Fruit fly (Drosophila melanogaster) whole organism, wandering third instar larva: ENCODE data around the gene CG14960.

Experiments used
- Abd-B ChIP-seq: fragments of >200 bp; optimal IDR thresholded peaks from 2 replicates; lab custom pipeline; 2017; ENCODE audit warnings: missing biosample characterization, missing genetic modification characterization
- CG32264 ChIP-seq: fragments of 200-800 bp; sonication (Bioruptor generic); optimal IDR thresholded peaks from 2 replicates; lab custom pipeline; 2016; ENCODE audit warnings: missing biosample characterization, missing genetic modification characterization
- CG9705 ChIP-seq: fragments of 200-800 bp; sonication (Bioruptor generic); optimal IDR thresholded peaks from 2 replicates; lab custom pipeline; 2018; ENCODE audit warnings: missing biosample characterization, mild to moderate bottlenecking, missing genetic modification characterization
- CrebA ChIP-seq: fragments of 200-800 bp; sonication (Bioruptor generic); optimal IDR thresholded peaks from 2 replicates; lab custom pipeline; 2016; ENCODE audit warnings: missing biosample characterization, mild to moderate bottlenecking, missing genetic modification characterization, borderline replicate concordance
- Dfd ChIP-seq: fragments of >200 bp; optimal IDR thresholded peaks from 2 replicates; lab custom pipeline; 2017; ENCODE audit warnings: missing biosample characterization, missing genetic modification characterization
- Dif ChIP-seq: fragments of 200-275, 200-300 bp; sonication (Bioruptor generic); optimal IDR thresholded peaks from 2 replicates; lab custom pipeline; 2018; ENCODE audit warnings: missing biosample characterization, missing genetic modification characterization; ENCODE audit not compliant: partially characterized antibody
- GATAd ChIP-seq: sonication (Bioruptor generic); optimal IDR thresholded peaks from 2 replicates; lab custom pipeline; 2016; ENCODE audit warnings: missing biosample characterization, missing genetic modification characterization
- HLH106 ChIP-seq: fragments of 200-800 bp; optimal IDR thresholded peaks from 3 replicates; lab custom pipeline; 2019; ENCODE audit warnings: missing biosample characterization, mild to moderate bottlenecking, missing genetic modification characterization, moderate library complexity
- Hnf4 ChIP-seq: fragments of 200-800 bp; sonication (Bioruptor generic); optimal IDR thresholded peaks from 2 replicates; lab custom pipeline; 2016; ENCODE audit warnings: missing biosample characterization, mild to moderate bottlenecking, missing genetic modification characterization
- Hr78 ChIP-seq: fragments of >200 bp; optimal IDR thresholded peaks from 2 replicates; lab custom pipeline; 2017; ENCODE audit warnings: missing biosample characterization, missing genetic modification characterization
- Hr83 ChIP-seq: fragments of 200-300 bp; sonication (Bioruptor generic); optimal IDR thresholded peaks from 2 replicates; lab custom pipeline; 2016; ENCODE audit warnings: missing biosample characterization, mild to moderate bottlenecking, missing genetic modification characterization, moderate library complexity; ENCODE audit not compliant: poor library complexity, severe bottlenecking
- Jra ChIP-seq: sonication (Bioruptor generic); optimal IDR thresholded peaks from 2 replicates; lab custom pipeline; 2016; ENCODE audit warnings: missing biosample characterization, missing genetic modification characterization
- Mio ChIP-seq: sonication (Bioruptor generic); optimal IDR thresholded peaks from 2 replicates; lab custom pipeline; 2016; ENCODE audit warnings: missing biosample characterization, missing genetic modification characterization
- Myc ChIP-seq: fragments of >200 bp; optimal IDR thresholded peaks from 2 replicates; lab custom pipeline; 2017
- N ChIP-seq: fragments of >200 bp; optimal IDR thresholded peaks from 2 replicates; lab custom pipeline; 2018; ENCODE audit warnings: missing biosample characterization, missing external identifiers, missing genetic modification characterization
- OdsH ChIP-seq: fragments of 200-800 bp; sonication (Bioruptor generic); optimal IDR thresholded peaks from 2 replicates; lab custom pipeline; 2016; ENCODE audit warnings: missing biosample characterization, mild to moderate bottlenecking, missing genetic modification characterization
- Rel ChIP-seq, 2 experiments: fragments of 200-800 bp; sonication (Bioruptor generic) in 1 of 2; optimal IDR thresholded peaks; 2 replicates in 1 of 2; 3 replicates in 1 of 2; lab custom pipeline; 2016 to 2019; ENCODE audit warnings: mild to moderate bottlenecking in 2 of 2, missing biosample characterization in 2 of 2, missing genetic modification characterization in 2 of 2, moderate library complexity in 1 of 2
- Vsx2 ChIP-seq: fragments of 200-300, 225-300 bp; sonication (Bioruptor generic); optimal IDR thresholded peaks from 2 replicates; lab custom pipeline; 2018; ENCODE audit warnings: missing biosample characterization, missing genetic modification characterization; ENCODE audit not compliant: partially characterized antibody
- br ChIP-seq: fragments of 200-800 bp; sonication (Bioruptor generic); optimal IDR thresholded peaks from 2 replicates; lab custom pipeline; 2016; ENCODE audit warnings: missing biosample characterization, missing genetic modification characterization
- brk ChIP-seq: fragments of 200-800 bp; sonication (Bioruptor generic); optimal IDR thresholded peaks from 2 replicates; lab custom pipeline; 2016; ENCODE audit warnings: missing biosample characterization, mild to moderate bottlenecking, missing genetic modification characterization
- dl ChIP-seq, 2 experiments: fragments of 175-275, 200-275 bp in 1 of 2; fragments of 200-275 bp in 1 of 2; sonication (Bioruptor generic); optimal IDR thresholded peaks; lab custom pipeline; 2018; ENCODE audit warnings: mild to moderate bottlenecking in 2 of 2, missing biosample characterization in 2 of 2, missing genetic modification characterization in 2 of 2, moderate library complexity in 2 of 2; ENCODE audit not compliant: partially characterized antibody in 2 of 2, insufficient read depth in 1 of 2
- dsf ChIP-seq: sonication (Bioruptor generic); optimal IDR thresholded peaks from 2 replicates; lab custom pipeline; 2016; ENCODE audit warnings: missing biosample characterization, missing genetic modification characterization, borderline replicate concordance
- ey ChIP-seq: fragments of 200-800 bp; sonication (Bioruptor generic); optimal IDR thresholded peaks from 2 replicates; lab custom pipeline; 2016; ENCODE audit warnings: missing biosample characterization, missing genetic modification characterization
- foxo ChIP-seq, 2 experiments: fragments of 200-800 bp; sonication (Bioruptor generic); optimal IDR thresholded peaks; 2 replicates in 1 of 2; 3 replicates in 1 of 2; lab custom pipeline; 2016 to 2017; ENCODE audit warnings: missing biosample characterization in 2 of 2, missing genetic modification characterization in 2 of 2
- fru ChIP-seq: fragments of 200-800 bp; sonication (Bioruptor generic); optimal IDR thresholded peaks from 3 replicates; lab custom pipeline; 2016; ENCODE audit warnings: missing biosample characterization, mild to moderate bottlenecking, missing genetic modification characterization
- h ChIP-seq: fragments of 200-800 bp; sonication (Bioruptor generic); optimal IDR thresholded peaks from 3 replicates; lab custom pipeline; 2016; ENCODE audit warnings: missing biosample characterization, mild to moderate bottlenecking, missing genetic modification characterization
- jim ChIP-seq: fragments of 175-275, 200-325 bp; sonication (Bioruptor generic); optimal IDR thresholded peaks from 2 replicates; lab custom pipeline; 2016; ENCODE audit warnings: missing biosample characterization, mild to moderate bottlenecking, missing genetic modification characterization
- lola ChIP-seq: fragments of >200 bp; optimal IDR thresholded peaks from 2 replicates; lab custom pipeline; 2017; ENCODE audit warnings: missing biosample characterization, missing genetic modification characterization
- pan ChIP-seq: fragments of >200 bp; optimal IDR thresholded peaks from 2 replicates; lab custom pipeline; 2017
- psq ChIP-seq: fragments of 200-800 bp; sonication (Bioruptor generic); optimal IDR thresholded peaks from 3 replicates; lab custom pipeline; 2017; ENCODE audit warnings: missing biosample characterization, mild to moderate bottlenecking, missing genetic modification characterization, moderate library complexity
- rgr ChIP-seq: fragments of 200-800 bp; sonication (Bioruptor generic); optimal IDR thresholded peaks from 3 replicates; lab custom pipeline; 2016; ENCODE audit warnings: missing biosample characterization, mild to moderate bottlenecking, missing genetic modification characterization
- sage ChIP-seq: fragments of 200-800 bp; sonication (Bioruptor generic); optimal IDR thresholded peaks from 2 replicates; lab custom pipeline; 2016; ENCODE audit warnings: missing biosample characterization, mild to moderate bottlenecking, missing genetic modification characterization
- sv ChIP-seq: fragments of 200-800 bp; sonication (Bioruptor generic); optimal IDR thresholded peaks from 3 replicates; lab custom pipeline; 2016; ENCODE audit warnings: missing biosample characterization, missing genetic modification characterization
- tai ChIP-seq: sonication (Bioruptor generic); optimal IDR thresholded peaks from 2 replicates; lab custom pipeline; 2016; ENCODE audit warnings: missing biosample characterization, missing genetic modification characterization
- usp ChIP-seq: fragments of >200 bp; optimal IDR thresholded peaks from 2 replicates; lab custom pipeline; 2017; ENCODE audit warnings: missing biosample characterization, missing genetic modification characterization
- woc ChIP-seq: sonication (Bioruptor generic); optimal IDR thresholded peaks from 2 replicates; lab custom pipeline; 2016; ENCODE audit warnings: missing biosample characterization, mild to moderate bottlenecking, missing genetic modification characterization

The CG14960 gene

dm6 chr3L:3226458-3226783, 44.4 kb upstream of the CG14960 start:
- no peak for TF ChIP-seq Mio
- TF ChIP-seq Dfd (GFP tag; lab: Kevin White, UChicago) = no peak
- TF ChIP-seq Myc = no peak
- no peak for TF ChIP-seq usp
- TF ChIP-seq ey (GFP tag; lab: Kevin White, UChicago) = no peak
- peak; percentile 42 for TF ChIP-seq N (GFP tag; lab: Kevin White, UChicago)

DNA sequence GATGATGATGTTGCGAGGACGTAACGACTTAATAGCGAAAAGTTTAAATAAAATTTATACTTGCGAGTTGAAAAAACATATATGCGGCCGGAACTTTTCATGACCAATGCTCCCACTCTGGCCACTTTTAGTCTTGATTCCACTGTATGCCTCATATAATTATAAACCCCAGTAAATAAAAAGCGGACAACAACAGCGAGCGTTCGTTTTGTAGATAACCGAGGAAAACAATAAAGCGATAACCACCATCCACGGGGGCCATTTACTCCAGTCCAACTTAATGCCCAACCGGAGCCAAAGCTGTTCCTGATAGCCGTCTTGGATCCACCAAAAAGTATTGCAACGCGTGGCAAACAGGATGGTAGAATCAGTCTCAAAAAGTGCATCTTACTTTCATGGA, 34.5 kb upstream of the CG14960 start:
- TF ChIP-seq Jra (GFP tag; lab: Kevin White, UChicago) (no peak), tai (no peak)

- peak; percentile 17 for TF ChIP-seq sv (GFP tag; lab: Kevin White, UChicago)
- peak; percentile 4 for TF ChIP-seq ey (GFP tag; lab: Kevin White, UChicago)
- TF ChIP-seq fru = peak; percentile 3
- TF ChIP-seq Myc = no peak
- TF ChIP-seq Dfd (GFP tag; lab: Kevin White, UChicago) = no peak
- no peak for TF ChIP-seq CG9705
- TF ChIP-seq HLH106 (tag; lab: Kevin White, UChicago) = peak; percentile 2
- TF ChIP-seq Hnf4 (GFP tag; lab: Kevin White, UChicago) = peak; percentile 53
- TF ChIP-seq foxo (GFP tag; optimal IDR thresholded peaks at IDR 0.05; lab: Kevin White, UChicago) = peak in 1 of 2 experiments; percentile 35
- TF ChIP-seq Jra (GFP tag; lab: Kevin White, UChicago) = peak; percentile 10
- peak; percentile 44 for TF ChIP-seq rgr
- TF ChIP-seq Dif (GFP tag; lab: Kevin White, UChicago) = peak; percentile 6
- TF ChIP-seq tai = no peak
- no peak for TF ChIP-seq br
- TF ChIP-seq h (GFP tag; lab: Kevin White, UChicago) = peak; percentile 48
- no peak for TF ChIP-seq OdsH (GFP tag; lab: Kevin White, UChicago)
- no peak for TF ChIP-seq CG32264 (GFP tag; lab: Kevin White, UChicago)
- TF ChIP-seq Rel (GFP tag; optimal IDR thresholded peaks at IDR 0.05; lab: Kevin White, UChicago) = no peak
- no peak for TF ChIP-seq Rel (tag; optimal IDR thresholded peaks at IDR 0.05; lab: Kevin White, UChicago)
- TF ChIP-seq brk (GFP tag; lab: Kevin White, UChicago) = peak; percentile 31
- no peak for TF ChIP-seq pan (lab: Kevin White, UChicago)
- TF ChIP-seq Hr83 (GFP tag; lab: Kevin White, UChicago) = peak; percentile 50
- TF ChIP-seq, all 38 proteins: peak for 12
These were observed 31.6 kb upstream of the CG14960 start, which contains the start of gene CG17746 for dm6 chr3L:3239033-3239752. Gene CG17746, minus strand, starts transcription at chr3L:3239578.

dm6 chr3L:3239785-3240596, 30.8 kb upstream of the CG14960 start:
- peak; percentile 76 for TF ChIP-seq OdsH (GFP tag; lab: Kevin White, UChicago)
- peak; percentile 30 for TF ChIP-seq woc
- no peak for TF ChIP-seq lola (GFP tag; lab: Kevin White, UChicago)
- peak; percentile 71 for TF ChIP-seq Hnf4 (GFP tag; lab: Kevin White, UChicago)
- no peak for TF ChIP-seq GATAd
- no peak for TF ChIP-seq Abd-B
- TF ChIP-seq dsf (GFP tag; lab: Kevin White, UChicago) = no peak
- no peak for TF ChIP-seq N (GFP tag; lab: Kevin White, UChicago)
- peak; percentile 23 for TF ChIP-seq Jra (GFP tag; lab: Kevin White, UChicago)
- TF ChIP-seq Hr78 (GFP tag; lab: Kevin White, UChicago) = no peak
- TF ChIP-seq Vsx2 = no peak
- TF ChIP-seq fru = peak; percentile 72
- no peak for TF ChIP-seq Myc
- peak; percentile 23 for TF ChIP-seq HLH106 (tag; lab: Kevin White, UChicago)
- no peak for TF ChIP-seq pan (lab: Kevin White, UChicago)
- no peak for TF ChIP-seq CG9705
- peak; percentile 43 for TF ChIP-seq CrebA (GFP tag; lab: Kevin White, UChicago)
- no peak for TF ChIP-seq Mio
- TF ChIP-seq brk (GFP tag; lab: Kevin White, UChicago) = peak; percentile 37
- TF ChIP-seq sv (GFP tag; lab: Kevin White, UChicago) = no peak
- TF ChIP-seq sage (GFP tag; lab: Kevin White, UChicago) = peak; percentile 25
- TF ChIP-seq dl (GFP tag; optimal IDR thresholded peaks at IDR 0.05; lab: Kevin White, UChicago; ENCODE audit: insufficient read depth in 1 of 2, partially characterized antibody in 2 of 2) = no peak
- peak; percentile 82 for TF ChIP-seq rgr
- TF ChIP-seq CG32264 (GFP tag; lab: Kevin White, UChicago) = peak; percentile 77
- no peak for TF ChIP-seq usp
- peak; percentile 46 for TF ChIP-seq br
- TF ChIP-seq foxo (GFP tag; optimal IDR thresholded peaks at IDR 0.05; lab: Kevin White, UChicago) = peak in 1 of 2 experiments; percentile 69
- peak; percentile 84 for TF ChIP-seq ey (GFP tag; lab: Kevin White, UChicago)
- TF ChIP-seq Dfd (GFP tag; lab: Kevin White, UChicago) = no peak
- TF ChIP-seq h (GFP tag; lab: Kevin White, UChicago) = peak; percentile 57
- peak; percentile 89 for TF ChIP-seq psq (GFP tag; lab: Kevin White, UChicago)
- no peak for TF ChIP-seq Dif (GFP tag; lab: Kevin White, UChicago)
- peak; percentile 20 for TF ChIP-seq Rel (GFP tag; optimal IDR thresholded peaks at IDR 0.05; lab: Kevin White, UChicago)
- TF ChIP-seq Rel (tag; optimal IDR thresholded peaks at IDR 0.05; lab: Kevin White, UChicago) = peak; percentile 76
- TF ChIP-seq Hr83 (GFP tag; lab: Kevin White, UChicago) = peak; percentile 68
- peak; percentile 45 for TF ChIP-seq jim (GFP tag; lab: Kevin White, UChicago)
